Fruit fly (Drosophila melanogaster) whole organism, embryonic: ENCODE measurements around the gene anox.

Experiments
- Antp ChIP-seq: fragments of 200-800 bp; sonication (Bioruptor generic); optimal IDR thresholded peaks from 3 replicates; lab custom pipeline; 2016; ENCODE audit warnings: missing biosample characterization, missing genetic modification characterization
- Asciz ChIP-seq: fragments of 200-800 bp; sonication (Bioruptor generic); optimal IDR thresholded peaks from 2 replicates; lab custom pipeline; 2017; ENCODE audit warnings: missing biosample characterization, mild to moderate bottlenecking, missing genetic modification characterization, missing genetic modification reagents
- Atf6 ChIP-seq: fragments of 200-800 bp; sonication (Bioruptor generic); IDR thresholded peaks from 2 replicates; pipeline ENCODE4 v1.3.6; 2022; ENCODE audit warnings: missing biosample characterization, missing genetic modification characterization
- BtbVII ChIP-seq: fragments of 200-800 bp; sonication (Bioruptor generic); optimal IDR thresholded peaks from 3 replicates; lab custom pipeline; 2017; ENCODE audit warnings: missing biosample characterization, mild to moderate bottlenecking, missing genetic modification characterization
- C15 ChIP-seq: fragments of 200-800 bp; sonication (Bioruptor generic); IDR thresholded peaks from 3 replicates; pipeline ENCODE4 v1.3.6; 2022; ENCODE audit warnings: missing biosample characterization, missing genetic modification characterization
- CG10274 ChIP-seq: fragments of 200-800 bp; sonication (Bioruptor generic); optimal IDR thresholded peaks from 3 replicates; lab custom pipeline; 2017; ENCODE audit warnings: missing biosample characterization, mild to moderate bottlenecking, missing genetic modification characterization
- CG10366 ChIP-seq: fragments of 200-800 bp; sonication (Bioruptor generic); IDR thresholded peaks from 2 replicates; pipeline ENCODE4 v1.3.6; 2022; ENCODE audit warnings: missing biosample characterization, missing genetic modification characterization
- CG12299 ChIP-seq: fragments of 200-800 bp; sonication (Bioruptor generic); optimal IDR thresholded peaks from 2 replicates; lab custom pipeline; 2018; ENCODE audit warnings: missing biosample characterization, mild to moderate bottlenecking, missing genetic modification characterization
- CG13296 ChIP-seq: fragments of 200-800 bp; sonication (Bioruptor generic); optimal IDR thresholded peaks from 3 replicates; lab custom pipeline; 2018; ENCODE audit warnings: missing biosample characterization, mild to moderate bottlenecking, missing genetic modification characterization
- CG13894 ChIP-seq: fragments of 200-800 bp; sonication (Bioruptor generic); optimal IDR thresholded peaks from 3 replicates; lab custom pipeline; 2018; ENCODE audit warnings: missing biosample characterization, mild to moderate bottlenecking, missing genetic modification characterization, moderate library complexity
- CG15269 ChIP-seq: fragments of 200-800 bp; sonication (Bioruptor generic); optimal IDR thresholded peaks from 2 replicates; lab custom pipeline; 2018; ENCODE audit warnings: missing biosample characterization, mild to moderate bottlenecking, missing genetic modification characterization, moderate library complexity
- CG18011 ChIP-seq: fragments of 200-800 bp; sonication (Bioruptor generic); optimal IDR thresholded peaks from 2 replicates; lab custom pipeline; 2017; ENCODE audit warnings: missing biosample characterization, missing genetic modification characterization, mild to moderate bottlenecking, moderate library complexity, missing genotype
- CG2678 ChIP-seq: fragments of 200-800 bp; sonication (Bioruptor generic); optimal IDR thresholded peaks from 3 replicates; lab custom pipeline; 2019; ENCODE audit warnings: missing biosample characterization, mild to moderate bottlenecking, missing genetic modification characterization, moderate library complexity
- CG7786 ChIP-seq: fragments of 200-800 bp; sonication (Bioruptor generic); optimal IDR thresholded peaks from 2 replicates; lab custom pipeline; 2016; ENCODE audit warnings: missing biosample characterization, missing genetic modification characterization
- CG7987 ChIP-seq: fragments of 200-800 bp; sonication (Bioruptor generic); optimal IDR thresholded peaks from 2 replicates; lab custom pipeline; 2018; ENCODE audit warnings: missing biosample characterization, mild to moderate bottlenecking, missing genetic modification characterization, moderate library complexity
- CG8388 ChIP-seq: fragments of 200-800 bp; sonication (Bioruptor generic); optimal IDR thresholded peaks from 2 replicates; lab custom pipeline; 2019; ENCODE audit warnings: missing biosample characterization, mild to moderate bottlenecking, missing genetic modification characterization, moderate library complexity
- D19A ChIP-seq: fragments of 200-800 bp; optimal IDR thresholded peaks from 3 replicates; lab custom pipeline; 2019; ENCODE audit warnings: missing biosample characterization, mild to moderate bottlenecking, missing genetic modification characterization, moderate library complexity
- Drgx ChIP-seq: fragments of 200-800 bp; sonication (Bioruptor generic); IDR thresholded peaks from 2 replicates; pipeline ENCODE4 v1.3.6; 2022; ENCODE audit warnings: missing biosample characterization, missing genetic modification characterization
- Fer1 ChIP-seq: fragments of 200-800 bp; sonication (Bioruptor generic); optimal IDR thresholded peaks from 2 replicates; lab custom pipeline; 2017; ENCODE audit warnings: missing biosample characterization, mild to moderate bottlenecking, missing genetic modification characterization
- GATAe ChIP-seq: fragments of 200-800 bp; sonication (Bioruptor generic); conservative IDR thresholded peaks from 2 replicates; pipeline ENCODE4 v1.3.6; 2022; ENCODE audit warnings: missing biosample characterization, missing genetic modification characterization
- HmgD ChIP-seq: fragments of 200-800 bp; sonication (Bioruptor generic); optimal IDR thresholded peaks from 3 replicates; lab custom pipeline; 2016; ENCODE audit warnings: missing biosample characterization, missing genetic modification characterization
- Hr51 ChIP-seq, 2 experiments: fragments of 200-800 bp; sonication (Bioruptor generic); optimal IDR thresholded peaks; 2 replicates in 1 of 2; 3 replicates in 1 of 2; lab custom pipeline; 2016 to 2018; ENCODE audit warnings: missing biosample characterization in 2 of 2, missing genetic modification characterization in 2 of 2, mild to moderate bottlenecking in 1 of 2, moderate library complexity in 1 of 2
- MBD-R2 ChIP-seq: fragments of 200-800 bp; sonication (Bioruptor generic); IDR thresholded peaks from 2 replicates; pipeline ENCODE4 v1.3.6; 2022; ENCODE audit warnings: missing biosample characterization, missing genetic modification characterization
- MESR4 ChIP-seq: fragments of 200-800 bp; sonication (Bioruptor generic); optimal IDR thresholded peaks from 2 replicates; lab custom pipeline; 2018; ENCODE audit warnings: missing biosample characterization, mild to moderate bottlenecking, missing genetic modification characterization, moderate library complexity
- Myb ChIP-seq: fragments of 200-800 bp; sonication (Bioruptor generic); optimal IDR thresholded peaks from 2 replicates; lab custom pipeline; 2016; ENCODE audit warnings: missing biosample characterization, missing genetic modification characterization
- Rx ChIP-seq: fragments of 200-800 bp; sonication (Bioruptor generic); IDR thresholded peaks from 2 replicates; pipeline ENCODE4 v1.3.6; 2022; ENCODE audit warnings: missing biosample characterization, missing genetic modification characterization
- Taf1 ChIP-seq: fragments of 200-800 bp; sonication (Bioruptor generic); IDR thresholded peaks from 2 replicates; pipeline ENCODE4 v1.3.6; 2022; ENCODE audit warnings: missing biosample characterization, missing genetic modification characterization
- Xrp1 ChIP-seq: fragments of 200-800 bp; sonication (Bioruptor generic); IDR thresholded peaks from 2 replicates; pipeline ENCODE4 v1.3.6; 2022; ENCODE audit warnings: missing biosample characterization, missing genetic modification characterization
- abd-A ChIP-seq: fragments of 200-800 bp; sonication (Bioruptor generic); optimal IDR thresholded peaks from 3 replicates; lab custom pipeline; 2019; ENCODE audit warnings: missing biosample characterization, mild to moderate bottlenecking, missing genetic modification characterization, moderate library complexity
- ash1 ChIP-seq: fragments of 200-800 bp; sonication (Bioruptor generic); optimal IDR thresholded peaks from 2 replicates; lab custom pipeline; 2018; ENCODE audit warnings: missing biosample characterization, mild to moderate bottlenecking, missing genetic modification characterization
- az2 ChIP-seq: fragments of 200-800 bp; sonication (Bioruptor generic); optimal IDR thresholded peaks from 3 replicates; lab custom pipeline; 2016; ENCODE audit warnings: missing biosample characterization, missing genetic modification characterization
- bab2 ChIP-seq: fragments of 200-800 bp; sonication (Bioruptor generic); optimal IDR thresholded peaks from 2 replicates; lab custom pipeline; 2016; ENCODE audit warnings: missing biosample characterization, missing genetic modification characterization
- bcd ChIP-seq: fragments of 200-800 bp; sonication (Bioruptor generic); optimal IDR thresholded peaks from 2 replicates; lab custom pipeline; 2017; ENCODE audit warnings: missing biosample characterization, mild to moderate bottlenecking, missing genetic modification characterization
- cato ChIP-seq: fragments of 200-800 bp; sonication (Bioruptor generic); optimal IDR thresholded peaks from 2 replicates; lab custom pipeline; 2016; ENCODE audit warnings: missing biosample characterization, missing genetic modification characterization, borderline replicate concordance
- croc ChIP-seq: fragments of 200-800 bp; sonication (Bioruptor generic); conservative IDR thresholded peaks from 3 replicates; pipeline ENCODE4 v1.3.6; 2022; ENCODE audit warnings: missing biosample characterization, missing genetic modification characterization
- ems ChIP-seq: fragments of 200-800 bp; sonication (Bioruptor generic); optimal IDR thresholded peaks from 3 replicates; lab custom pipeline; 2016; ENCODE audit warnings: missing biosample characterization, missing genetic modification characterization
- gem ChIP-seq: fragments of 200-800 bp; sonication (Bioruptor generic); optimal IDR thresholded peaks from 2 replicates; lab custom pipeline; 2019; ENCODE audit warnings: missing biosample characterization, mild to moderate bottlenecking, missing genetic modification characterization, moderate library complexity
- hb ChIP-seq: fragments of 200-800 bp; sonication (Bioruptor generic); IDR thresholded peaks from 3 replicates; pipeline ENCODE4 v1.3.6; 2022; ENCODE audit warnings: missing biosample characterization, missing genetic modification characterization; ENCODE audit not compliant: partially characterized antibody
- kah ChIP-seq: fragments of 200-800 bp; sonication (Bioruptor generic); optimal IDR thresholded peaks from 2 replicates; lab custom pipeline; 2018; ENCODE audit warnings: missing biosample characterization, mild to moderate bottlenecking, missing genetic modification characterization
- lab ChIP-seq: fragments of 200-800 bp; sonication (Bioruptor generic); optimal IDR thresholded peaks from 3 replicates; lab custom pipeline; 2017; ENCODE audit warnings: missing biosample characterization, missing genetic modification characterization, mild to moderate bottlenecking, moderate library complexity, missing genetic modification reagents
- lilli ChIP-seq: fragments of 200-800 bp; sonication (Bioruptor generic); optimal IDR thresholded peaks from 3 replicates; lab custom pipeline; 2016; ENCODE audit warnings: missing biosample characterization, missing genetic modification characterization
- lola ChIP-seq, 3 experiments: fragments of >200 bp in 2 of 3; fragments of 200-800 bp in 1 of 3; sonication (Bioruptor generic) in 1 of 3; optimal IDR thresholded peaks; 2 replicates each; lab custom pipeline; 2017 to 2019; ENCODE audit warnings: missing biosample characterization in 3 of 3, missing genetic modification characterization in 3 of 3, mild to moderate bottlenecking in 1 of 3, moderate library complexity in 1 of 3
- lov ChIP-seq, 2 experiments: fragments of 200-800 bp in 1 of 2; fragments of >200 bp in 1 of 2; sonication (Bioruptor generic) in 1 of 2; IDR thresholded peaks in 1 of 2; optimal IDR thresholded peaks in 1 of 2; 2 replicates in 1 of 2; 3 replicates in 1 of 2; pipeline versions ENCODE4 v1.3.6 to Lab custom; 2017 to 2022; ENCODE audit warnings: missing biosample characterization in 1 of 2, missing genetic modification characterization in 1 of 2
- otp ChIP-seq: fragments of 200-800 bp; sonication (Bioruptor generic); IDR thresholded peaks from 3 replicates; pipeline ENCODE4, ENCODE4 v1.3.6; 2022; ENCODE audit warnings: missing biosample characterization, missing genetic modification characterization
- psq ChIP-seq: fragments of 200-800 bp; sonication (Bioruptor generic); optimal IDR thresholded peaks from 2 replicates; lab custom pipeline; 2017; ENCODE audit warnings: missing biosample characterization, missing genetic modification characterization
- pzg ChIP-seq: fragments of 200-800 bp; sonication (Bioruptor generic); optimal IDR thresholded peaks from 3 replicates; lab custom pipeline; 2018; ENCODE audit warnings: missing biosample characterization, mild to moderate bottlenecking, missing genetic modification characterization, moderate library complexity
- schlank ChIP-seq: fragments of 200-800 bp; sonication (Bioruptor generic); optimal IDR thresholded peaks from 2 replicates; lab custom pipeline; 2018; ENCODE audit warnings: missing biosample characterization, mild to moderate bottlenecking, missing genetic modification characterization
- toy ChIP-seq: fragments of 200-800 bp; sonication (Bioruptor generic); IDR thresholded peaks from 2 replicates; pipeline ENCODE4 v1.3.6; 2022; ENCODE audit warnings: missing biosample characterization, missing genetic modification characterization
- yki ChIP-seq: fragments of >200 bp; optimal IDR thresholded peaks from 3 replicates; lab custom pipeline; 2018

Gene anox

DNA sequence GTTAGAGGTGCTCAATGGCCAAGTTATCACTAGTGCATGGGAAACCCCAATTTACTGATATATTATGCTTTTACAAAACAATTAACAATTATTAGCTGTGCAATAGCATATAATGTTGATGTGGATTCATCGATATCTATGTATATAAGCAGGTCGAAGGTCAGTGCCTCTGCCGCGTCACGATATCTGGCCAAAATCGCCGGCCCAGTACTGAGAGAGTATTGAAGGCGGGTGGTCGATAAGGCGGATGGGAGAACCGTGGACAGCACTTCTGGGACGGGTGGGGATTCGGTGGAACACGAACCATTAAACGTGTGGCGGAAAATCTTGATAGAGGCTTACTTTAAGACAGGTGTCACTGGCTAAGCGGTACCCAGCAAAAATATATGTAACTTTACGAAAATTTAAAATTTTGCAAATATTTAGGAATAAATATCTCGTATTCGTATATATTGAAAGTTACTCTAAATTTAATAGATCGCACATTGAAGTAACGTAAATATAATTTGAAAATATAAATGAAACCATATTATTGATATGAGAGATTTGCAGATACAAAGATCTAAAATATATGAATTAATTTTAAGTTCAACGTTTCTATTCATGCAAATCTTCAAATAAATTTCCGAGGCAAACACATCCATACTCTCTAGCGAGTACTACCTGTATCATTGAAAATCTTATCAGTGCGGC is 3.3 kb upstream of the anox start (continued):
- no peak for TF ChIP-seq Taf1
- no peak for TF ChIP-seq MESR4
- TF ChIP-seq schlank (tag; lab: Kevin White, UChicago) = no peak
- no peak for TF ChIP-seq Hr51 (GFP tag; optimal IDR thresholded peaks at IDR 0.05; lab: Kevin White, UChicago)
- no peak for TF ChIP-seq cato (GFP tag; lab: Kevin White, UChicago)
- peak; percentile 47 for TF ChIP-seq bcd (GFP tag; lab: Kevin White, UChicago)
- TF ChIP-seq Rx (GFP tag; lab: Robert Waterston, UW) = no peak
- no peak for TF ChIP-seq pzg (GFP tag; lab: Kevin White, UChicago)
- TF ChIP-seq az2 (GFP tag; lab: Kevin White, UChicago) = no peak
- TF ChIP-seq lab (GFP tag; lab: Kevin White, UChicago) = peak; percentile 71
- TF ChIP-seq GATAe (GFP tag; lab: Robert Waterston, UW) = no peak
- peak; percentile 82 for TF ChIP-seq CG13296
- TF ChIP-seq lola (GFP tag; optimal IDR thresholded peaks at IDR 0.05; lab: Kevin White, UChicago) = no peak
- no peak for TF ChIP-seq hb (GFP tag; lab: Robert Waterston, UW)
- TF ChIP-seq lilli (GFP tag; lab: Kevin White, UChicago) = no peak
- TF ChIP-seq C15 (GFP tag; lab: Robert Waterston, UW) = no peak
- TF ChIP-seq CG18011 (GFP tag; lab: Kevin White, UChicago) = no peak
- no peak for TF ChIP-seq CG15269
- peak; percentile 82 for TF ChIP-seq CG2678
- TF ChIP-seq Atf6 (GFP tag; lab: Robert Waterston, UW) = peak; percentile 47; the same call in 1 of the 2 replicates
- TF ChIP-seq Antp (GFP tag; lab: Kevin White, UChicago) = no peak
- peak; percentile 56; the same call in 1 of the 2 replicates for TF ChIP-seq Xrp1
- no peak for TF ChIP-seq lov (optimal IDR thresholded peaks at IDR 0.05; lab: Kevin White, UChicago)
- no peak for TF ChIP-seq lov (GFP tag; IDR thresholded peaks at IDR 0.05; lab: Robert Waterston, UW)
- no peak for TF ChIP-seq CG12299 (tag; lab: Kevin White, UChicago)
- TF ChIP-seq CG10366 (GFP tag; lab: Robert Waterston, UW) = no peak
- no peak for TF ChIP-seq otp (GFP tag; lab: Robert Waterston, UW)
- TF ChIP-seq ems (GFP tag; lab: Kevin White, UChicago) = no peak
- no peak for TF ChIP-seq CG8388 (GFP tag; lab: Kevin White, UChicago)
- TF ChIP-seq kah (GFP tag; lab: Kevin White, UChicago) = peak; percentile 20
- TF ChIP-seq abd-A (tag; lab: Kevin White, UChicago) = no peak
- no peak for TF ChIP-seq Myb
- no peak for TF ChIP-seq toy (GFP tag; lab: Robert Waterston, UW)
- peak; percentile 52 for TF ChIP-seq Asciz (GFP tag; lab: Kevin White, UChicago)
- peak; percentile 4 for TF ChIP-seq gem (tag; lab: Kevin White, UChicago)
- no peak for TF ChIP-seq ash1
- no peak for TF ChIP-seq bab2
- no peak for TF ChIP-seq Drgx (GFP tag; lab: Robert Waterston, UW)
- TF ChIP-seq D19A = peak; percentile 63
- no peak for TF ChIP-seq CG7987 (GFP tag; lab: Kevin White, UChicago)
- TF ChIP-seq BtbVII (GFP tag; lab: Kevin White, UChicago) = peak; percentile 51
- TF ChIP-seq Fer1 (GFP tag; lab: Kevin White, UChicago) = peak; percentile 82
- TF ChIP-seq psq = no peak
- no peak for TF ChIP-seq HmgD (GFP tag; lab: Kevin White, UChicago)
- TF ChIP-seq croc (GFP tag; lab: Robert Waterston, UW) = peak; percentile 20; the same call in 1 of the 3 replicates
- no peak for TF ChIP-seq yki (lab: Kevin White, UChicago)
- no peak for TF ChIP-seq CG7786 (GFP tag; lab: Kevin White, UChicago)
- TF ChIP-seq CG10274 (GFP tag; lab: Kevin White, UChicago) = peak; percentile 5
- TF ChIP-seq CG13894 = peak; percentile 51
- TF ChIP-seq MBD-R2 (GFP tag; lab: Robert Waterston, UW) = no peak; the same call in 1 of the 2 replicates
